Fruit fly (Drosophila melanogaster) whole organism, adult: Measurements from ENCODE around the gene CG31515.

ENCODE experiments used
- CG7045 ChIP-seq: fragments of 200-800 bp; sonication (Bioruptor generic); optimal IDR thresholded peaks from 2 replicates; lab custom pipeline; 2017; ENCODE audit warnings: missing biosample characterization, mild to moderate bottlenecking, missing genetic modification characterization
- Mnt ChIP-seq: fragments of 200-800 bp; sonication (Bioruptor generic); optimal IDR thresholded peaks from 2 replicates; lab custom pipeline; 2016; ENCODE audit warnings: missing biosample characterization, mild to moderate bottlenecking, missing genetic modification characterization
- bab1 ChIP-seq: fragments of 200-800 bp; sonication (Bioruptor generic); optimal IDR thresholded peaks from 3 replicates; lab custom pipeline; 2019; ENCODE audit warnings: missing biosample characterization, mild to moderate bottlenecking, missing genetic modification characterization, moderate library complexity
- cnc ChIP-seq, 2 experiments: fragments of >200 bp; optimal IDR thresholded peaks; 2 replicates each; lab custom pipeline; 2017
- ovo ChIP-seq: fragments of 200-800 bp; sonication (Bioruptor generic); optimal IDR thresholded peaks from 2 replicates; lab custom pipeline; 2016; ENCODE audit warnings: missing biosample characterization, missing genetic modification characterization
- pad ChIP-seq: fragments of 200-800 bp; sonication (Bioruptor generic); optimal IDR thresholded peaks from 3 replicates; lab custom pipeline; 2017; ENCODE audit warnings: missing biosample characterization, missing genetic modification characterization, mild to moderate bottlenecking, moderate library complexity, missing genetic modification reagents
- tj ChIP-seq: fragments of 200-800 bp; sonication (Bioruptor generic); optimal IDR thresholded peaks from 3 replicates; lab custom pipeline; 2017; ENCODE audit warnings: missing biosample characterization, mild to moderate bottlenecking, missing genetic modification characterization, moderate library complexity
- toe ChIP-seq: fragments of 200-800 bp; sonication (Bioruptor generic); optimal IDR thresholded peaks from 2 replicates; lab custom pipeline; 2016; ENCODE audit warnings: missing biosample characterization, missing genetic modification characterization

DNA sequence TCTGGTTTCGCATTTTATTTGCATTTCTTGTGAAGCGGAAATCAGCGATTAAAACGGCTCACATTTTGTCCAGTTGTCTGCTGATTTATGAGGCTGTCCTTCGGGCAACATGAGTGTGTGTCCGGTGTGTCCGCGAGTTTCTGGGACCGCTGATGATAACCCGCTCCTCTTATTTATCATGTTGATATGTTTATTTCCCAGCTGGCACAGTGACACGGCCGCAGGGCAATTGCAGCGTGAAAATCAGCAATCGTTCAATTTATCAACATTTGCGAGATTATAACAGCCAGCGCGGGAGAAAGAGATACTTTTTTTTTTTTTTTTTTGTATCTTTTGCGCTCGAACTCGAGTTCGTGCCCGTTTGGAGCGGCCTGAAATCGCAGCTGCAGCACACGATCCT is 28.3 kb downstream of the CG31515 start:
- no peak for TF ChIP-seq ovo
- TF ChIP-seq CG7045 = no peak
- no peak for TF ChIP-seq Mnt
- no peak for TF ChIP-seq bab1 (GFP tag; lab: Kevin White, UChicago)
- TF ChIP-seq toe = no peak
- no peak for TF ChIP-seq pad
- no peak for TF ChIP-seq tj (GFP tag; lab: Kevin White, UChicago)
- TF ChIP-seq cnc (optimal IDR thresholded peaks at IDR 0.05; lab: Kevin White, UChicago) = no peak
